Worm (Caenorhabditis elegans): Measurements from ENCODE around the gene cyp-33E3.

ce11 chrIV:8653592-8653991 is 38.8 kb downstream of the cyp-33E3 start, which contains the start of gene C49C8.5:
- no peak for TF ChIP-seq ztf-11 (tag; optimal IDR thresholded peaks at IDR 0.05)
- TF ChIP-seq nhr-76 (tag; optimal IDR thresholded peaks at IDR 0.05), result no peak
- TF ChIP-seq elt-2 (tag; optimal IDR thresholded peaks at IDR 0.05), result peak; percentile 54
- TF ChIP-seq nhr-28 (tag; optimal IDR thresholded peaks at IDR 0.05), result no peak
- no peak for TF ChIP-seq fkh-2 (tag; optimal IDR thresholded peaks at IDR 0.05)
- no peak for TF ChIP-seq nfya-1 (tag; optimal IDR thresholded peaks at IDR 0.05; ENCODE audit: insufficient read depth)
- TF ChIP-seq lin-39 (tag; optimal IDR thresholded peaks at IDR 0.05), result no peak
- TF ChIP-seq nhr-77 (tag; optimal IDR thresholded peaks at IDR 0.05), result no peak
- no peak for TF ChIP-seq nhr-12 (tag; optimal IDR thresholded peaks at IDR 0.05)
